Fruit fly (Drosophila melanogaster) whole organism, embryonic: ENCODE results near the gene Gga.
A peak's percentile ranks its signal among the peaks of the same experiment; 100 is the strongest.

Source experiments
- Ada2b ChIP-seq: fragments of 200-800 bp; sonication (Bioruptor generic); IDR thresholded peaks from 2 replicates; pipeline ENCODE4 v1.3.6; 2022; ENCODE audit warnings: missing biosample characterization, missing genetic modification characterization
- Awh ChIP-seq: fragments of 200-800 bp; sonication (Bioruptor generic); IDR thresholded peaks from 2 replicates; pipeline ENCODE4, ENCODE4 v1.3.6; 2022; ENCODE audit warnings: missing biosample characterization, missing genetic modification characterization
- C15 ChIP-seq: fragments of 200-800 bp; sonication (Bioruptor generic); IDR thresholded peaks from 3 replicates; pipeline ENCODE4 v1.3.6; 2022; ENCODE audit warnings: missing biosample characterization, missing genetic modification characterization
- CG10366 ChIP-seq: fragments of 200-800 bp; sonication (Bioruptor generic); IDR thresholded peaks from 2 replicates; pipeline ENCODE4 v1.3.6; 2022; ENCODE audit warnings: missing biosample characterization, missing genetic modification characterization
- CG10543 ChIP-seq: fragments of 200-800 bp; sonication (Bioruptor generic); optimal IDR thresholded peaks from 3 replicates; lab custom pipeline; 2017; ENCODE audit warnings: missing biosample characterization, mild to moderate bottlenecking, missing genetic modification characterization, moderate library complexity
- CG11560 ChIP-seq: fragments of 200-800 bp; sonication (Bioruptor generic); IDR thresholded peaks from 3 replicates; pipeline ENCODE4 v1.3.6; 2022; ENCODE audit warnings: missing biosample characterization, missing genetic modification characterization
- CG11695 ChIP-seq: fragments of 200-800 bp; sonication (Bioruptor generic); IDR thresholded peaks from 3 replicates; pipeline ENCODE4 v1.3.6; 2022; ENCODE audit warnings: missing biosample characterization, missing genetic modification characterization
- CG11723 ChIP-seq: fragments of 200-800 bp; sonication (Bioruptor generic); optimal IDR thresholded peaks from 2 replicates; lab custom pipeline; 2017; ENCODE audit warnings: missing biosample characterization, mild to moderate bottlenecking, missing genetic modification characterization
- CG12071 ChIP-seq: fragments of 200-800 bp; sonication (Bioruptor generic); optimal IDR thresholded peaks from 3 replicates; lab custom pipeline; 2018; ENCODE audit warnings: missing biosample characterization, mild to moderate bottlenecking, missing genetic modification characterization
- CG12155 ChIP-seq: fragments of 200-800 bp; sonication (Bioruptor generic); optimal IDR thresholded peaks from 3 replicates; lab custom pipeline; 2016; ENCODE audit warnings: missing biosample characterization, missing genetic modification characterization
- CG13123 ChIP-seq: fragments of 200-800 bp; sonication (Bioruptor generic); optimal IDR thresholded peaks from 2 replicates; lab custom pipeline; 2016; ENCODE audit warnings: missing biosample characterization, missing genetic modification characterization
- CG18011 ChIP-seq: fragments of 200-800 bp; sonication (Bioruptor generic); optimal IDR thresholded peaks from 2 replicates; lab custom pipeline; 2017; ENCODE audit warnings: missing biosample characterization, missing genetic modification characterization, mild to moderate bottlenecking, moderate library complexity, missing genotype
- CG1832 ChIP-seq: fragments of 200-800 bp; sonication (Bioruptor generic); optimal IDR thresholded peaks from 2 replicates; lab custom pipeline; 2017; ENCODE audit warnings: missing biosample characterization, mild to moderate bottlenecking, missing genetic modification characterization, inconsistent platforms
- CG18764 ChIP-seq: fragments of 200-800 bp; sonication (Bioruptor generic); optimal IDR thresholded peaks from 3 replicates; lab custom pipeline; 2016; ENCODE audit warnings: missing biosample characterization, missing genetic modification characterization
- CG2202 ChIP-seq: fragments of 200-800 bp; sonication (Bioruptor generic); optimal IDR thresholded peaks from 2 replicates; lab custom pipeline; 2018; ENCODE audit warnings: missing biosample characterization, mild to moderate bottlenecking, missing genetic modification characterization
- CG2712 ChIP-seq: fragments of 200-800 bp; optimal IDR thresholded peaks from 3 replicates; lab custom pipeline; 2019; ENCODE audit warnings: missing biosample characterization, mild to moderate bottlenecking, missing genetic modification characterization, moderate library complexity
- CG33213 ChIP-seq: fragments of 200-800 bp; sonication (Bioruptor generic); optimal IDR thresholded peaks from 3 replicates; lab custom pipeline; 2016; ENCODE audit warnings: missing biosample characterization, missing genetic modification characterization
- CG4617 ChIP-seq: fragments of 200-800 bp; sonication (Bioruptor generic); optimal IDR thresholded peaks from 3 replicates; lab custom pipeline; 2016; ENCODE audit warnings: missing biosample characterization, missing genetic modification characterization, borderline replicate concordance
- CG6689 ChIP-seq: fragments of 200-800 bp; sonication (Bioruptor generic); IDR thresholded peaks from 2 replicates; pipeline ENCODE4 v1.3.6; 2022; ENCODE audit warnings: missing biosample characterization, missing genetic modification characterization
- CG6791 ChIP-seq: fragments of 200-800 bp; sonication (Bioruptor generic); IDR thresholded peaks from 3 replicates; pipeline ENCODE4 v1.3.6; 2022; ENCODE audit warnings: missing biosample characterization, missing genetic modification characterization; ENCODE audit not compliant: partially characterized antibody
- CG7745 ChIP-seq: fragments of 200-800 bp; sonication (Bioruptor generic); optimal IDR thresholded peaks from 2 replicates; lab custom pipeline; 2018; ENCODE audit warnings: missing biosample characterization, mild to moderate bottlenecking, missing genetic modification characterization, moderate library complexity
- CG8765 ChIP-seq: fragments of 200-800 bp; sonication (Bioruptor generic); IDR thresholded peaks from 2 replicates; pipeline ENCODE4 v1.3.6; 2022; ENCODE audit warnings: missing biosample characterization, missing genetic modification characterization
- CG9609 ChIP-seq: fragments of 200-800 bp; sonication (Bioruptor generic); optimal IDR thresholded peaks from 3 replicates; lab custom pipeline; 2016; ENCODE audit warnings: missing biosample characterization, missing genetic modification characterization
- CTCF ChIP-seq: fragments of 200-800 bp; sonication (Bioruptor generic); optimal IDR thresholded peaks from 2 replicates; lab custom pipeline; 2017; ENCODE audit warnings: missing biosample characterization, mild to moderate bottlenecking, missing genetic modification characterization, moderate library complexity
- Dfd ChIP-seq, 2 experiments: fragments of >200 bp; optimal IDR thresholded peaks; 2 replicates each; lab custom pipeline; 2017; ENCODE audit warnings: missing biosample characterization in 2 of 2, missing genetic modification characterization in 2 of 2
- E2f1 ChIP-seq: fragments of 200-800 bp; sonication (Bioruptor generic); IDR thresholded peaks from 2 replicates; pipeline ENCODE4 v1.3.6; 2022; ENCODE audit warnings: missing biosample characterization, missing genetic modification characterization
- Gug ChIP-seq: fragments of 200-800 bp; sonication (Bioruptor generic); IDR thresholded peaks from 4 replicates; pipeline ENCODE4 v1.3.6; 2022; ENCODE audit warnings: missing biosample characterization, missing genetic modification characterization
- Hmr ChIP-seq: fragments of 200-800 bp; sonication (Bioruptor generic); optimal IDR thresholded peaks from 3 replicates; lab custom pipeline; 2017; ENCODE audit warnings: mild to moderate bottlenecking, missing biosample characterization, missing genetic modification reagents, missing genetic modification characterization
- Ravus ChIP-seq: fragments of 200-800 bp; sonication (Bioruptor generic); IDR thresholded peaks from 2 replicates; pipeline ENCODE4 v1.3.6; 2022; ENCODE audit warnings: missing biosample characterization, missing genetic modification characterization
- Ssrp ChIP-seq: fragments of 200-800 bp; sonication (Bioruptor generic); optimal IDR thresholded peaks from 2 replicates; lab custom pipeline; 2018; ENCODE audit warnings: missing biosample characterization, mild to moderate bottlenecking, missing genetic modification characterization, moderate library complexity
- Trl ChIP-seq, 3 experiments: fragments of >200 bp in 2 of 3; fragments of 200-800 bp in 1 of 3; sonication (Bioruptor generic) in 1 of 3; optimal IDR thresholded peaks; 2 replicates in 1 of 3; 3 replicates in 2 of 3; lab custom pipeline; 2016 to 2017; ENCODE audit warnings: missing biosample characterization in 1 of 3, missing genetic modification characterization in 1 of 3
- Vsx1 ChIP-seq: fragments of 200-800 bp; sonication (Bioruptor generic); optimal IDR thresholded peaks from 2 replicates; lab custom pipeline; 2017; ENCODE audit warnings: missing biosample characterization, mild to moderate bottlenecking, missing genetic modification characterization, missing genetic modification reagents
- ac ChIP-seq: fragments of 200-800 bp; sonication (Bioruptor generic); optimal IDR thresholded peaks from 3 replicates; lab custom pipeline; 2017; ENCODE audit warnings: missing biosample characterization, mild to moderate bottlenecking, missing genetic modification characterization
- ato ChIP-seq: fragments of 200-800 bp; sonication (Bioruptor generic); IDR thresholded peaks from 2 replicates; pipeline ENCODE4 v1.3.6; 2022; ENCODE audit warnings: missing biosample characterization, missing genetic modification characterization; ENCODE audit not compliant: partially characterized antibody
- cad ChIP-seq: fragments of >200 bp; optimal IDR thresholded peaks from 2 replicates; lab custom pipeline; 2017; ENCODE audit warnings: missing biosample characterization, missing genetic modification characterization
- crc ChIP-seq: fragments of 200-800 bp; sonication (Bioruptor generic); optimal IDR thresholded peaks from 2 replicates; lab custom pipeline; 2016; ENCODE audit warnings: missing biosample characterization, missing genetic modification characterization
- crol ChIP-seq: fragments of 200-800 bp; sonication (Bioruptor generic); IDR thresholded peaks from 2 replicates; pipeline ENCODE4 v1.3.6; 2022; ENCODE audit warnings: missing biosample characterization, missing genetic modification characterization
- eve ChIP-seq, 2 experiments: fragments of >200 bp; optimal IDR thresholded peaks; 2 replicates each; lab custom pipeline; 2017; ENCODE audit warnings: missing biosample characterization in 2 of 2, missing genetic modification characterization in 2 of 2
- fru ChIP-seq: fragments of >200 bp; optimal IDR thresholded peaks from 2 replicates; lab custom pipeline; 2017
- gcm2 ChIP-seq: fragments of 200-800 bp; sonication (Bioruptor generic); optimal IDR thresholded peaks from 2 replicates; lab custom pipeline; 2016; ENCODE audit warnings: missing biosample characterization, missing genetic modification characterization
- hbn ChIP-seq: fragments of 200-800 bp; sonication (Bioruptor generic); IDR thresholded peaks from 2 replicates; pipeline ENCODE4 v1.3.6; 2022; ENCODE audit warnings: missing biosample characterization, missing genetic modification characterization; ENCODE audit not compliant: partially characterized antibody
- inv ChIP-seq: fragments of 200-800 bp; sonication (Bioruptor generic); IDR thresholded peaks from 2 replicates; pipeline ENCODE4 v1.3.6; 2022; ENCODE audit warnings: missing biosample characterization, missing genetic modification characterization; ENCODE audit not compliant: partially characterized antibody
- mirr ChIP-seq: fragments of 200-800 bp; sonication (Bioruptor generic); optimal IDR thresholded peaks from 3 replicates; lab custom pipeline; 2018; ENCODE audit warnings: missing biosample characterization, mild to moderate bottlenecking, missing genetic modification characterization
- mld ChIP-seq: fragments of 200-800 bp; sonication (Bioruptor generic); IDR thresholded peaks from 3 replicates; pipeline ENCODE4 v1.3.6; 2022; ENCODE audit warnings: missing biosample characterization, missing genetic modification characterization; ENCODE audit not compliant: partially characterized antibody
- ranshi ChIP-seq: fragments of 200-800 bp; sonication (Bioruptor generic); IDR thresholded peaks from 2 replicates; pipeline ENCODE4 v1.3.6; 2022; ENCODE audit warnings: missing biosample characterization, missing genetic modification characterization
- slbo ChIP-seq: fragments of 200-800 bp; sonication (Bioruptor generic); IDR thresholded peaks from 2 replicates; pipeline ENCODE4 v1.3.6; 2022; ENCODE audit warnings: missing biosample characterization, missing genetic modification characterization
- stwl ChIP-seq: fragments of 200-800 bp; sonication (Bioruptor generic); optimal IDR thresholded peaks from 3 replicates; lab custom pipeline; 2018; ENCODE audit warnings: missing biosample characterization, mild to moderate bottlenecking, missing genetic modification characterization, moderate library complexity
- tap ChIP-seq: fragments of 200-800 bp; optimal IDR thresholded peaks from 3 replicates; lab custom pipeline; 2019; ENCODE audit warnings: missing biosample characterization, mild to moderate bottlenecking, missing genetic modification characterization, moderate library complexity
- tgo ChIP-seq: fragments of 200-800 bp; sonication (Bioruptor generic); IDR thresholded peaks from 3 replicates; pipeline ENCODE4 v1.3.6; 2022; ENCODE audit warnings: missing biosample characterization, missing genetic modification characterization
- tup ChIP-seq: fragments of 200-800 bp; sonication (Bioruptor generic); optimal IDR thresholded peaks from 2 replicates; lab custom pipeline; 2016; ENCODE audit warnings: missing biosample characterization, mild to moderate bottlenecking, missing genetic modification characterization, moderate library complexity

The Gga gene

DNA sequence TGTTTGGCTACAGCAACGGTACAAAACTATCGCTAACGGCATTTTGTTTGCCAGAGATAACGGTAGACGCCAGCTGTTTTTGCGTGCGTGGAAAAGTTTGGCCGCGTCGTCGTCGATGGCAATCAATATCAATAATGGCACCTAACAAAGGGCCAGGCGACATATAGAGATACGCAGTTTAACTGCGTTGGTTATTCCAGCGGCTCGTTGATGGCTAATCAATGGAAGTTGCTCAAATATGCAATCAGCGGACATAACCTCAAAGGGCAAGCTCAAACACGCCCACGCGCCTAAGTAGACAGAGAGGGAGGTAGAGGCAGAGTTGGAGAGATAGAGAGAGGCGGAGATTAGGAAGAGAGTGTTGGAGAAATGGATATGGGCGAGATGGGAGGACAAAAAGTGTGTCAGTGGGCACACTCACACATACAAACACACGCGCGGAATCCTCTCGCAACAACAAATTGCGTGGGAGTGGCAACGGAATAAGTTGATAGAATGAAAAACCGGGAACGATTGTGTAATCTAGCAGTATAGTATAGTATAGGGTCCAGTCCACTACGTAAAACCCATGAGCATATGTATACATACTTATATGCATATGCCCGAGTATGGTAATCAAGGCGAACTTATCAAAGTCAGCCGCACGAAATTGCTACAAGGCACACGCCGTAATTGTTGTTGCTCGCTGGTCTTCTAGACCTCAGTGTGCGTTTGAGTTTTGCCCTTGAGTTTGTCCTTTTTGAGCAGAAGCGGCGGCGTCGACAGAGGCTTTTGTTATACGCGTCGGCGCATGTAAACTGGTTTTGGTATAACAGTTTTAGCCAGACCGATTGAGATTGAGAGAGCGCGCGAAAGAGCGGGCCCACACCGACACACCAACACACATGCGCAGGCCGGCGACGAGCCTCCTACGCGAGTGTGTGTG is 1.4 kb upstream of the Gga start (continued):
- TF ChIP-seq CG9609 (GFP tag; lab: Kevin White, UChicago) (no peak), CG4617 (GFP tag; lab: Kevin White, UChicago) (no peak), slbo (GFP tag; lab: Robert Waterston, UW) (no peak), CG12155 (GFP tag; lab: Kevin White, UChicago) (no peak), fru (lab: Kevin White, UChicago) (no peak), crol (GFP tag; lab: Robert Waterston, UW) (peak; percentile 63), CG11723 (GFP tag; lab: Kevin White, UChicago) (no peak), Ravus (GFP tag; lab: Robert Waterston, UW) (no peak), C15 (GFP tag; lab: Robert Waterston, UW) (no peak), CG1832 (GFP tag; lab: Kevin White, UChicago) (no peak), CG7745 (tag; lab: Kevin White, UChicago) (no peak), CG8765 (GFP tag; lab: Robert Waterston, UW) (no peak), Gug (GFP tag; lab: Robert Waterston, UW) (no peak), CG2712 (tag; lab: Kevin White, UChicago) (no peak), tup (GFP tag; lab: Kevin White, UChicago) (no peak), crc (GFP tag; lab: Kevin White, UChicago) (no peak), Vsx1 (peak; percentile 69), CG33213 (GFP tag; lab: Kevin White, UChicago) (no peak), Ssrp (tag; lab: Kevin White, UChicago) (no peak), Dfd (GFP tag; optimal IDR thresholded peaks at IDR 0.05; lab: Kevin White, UChicago) (no peak), CG11560 (tag; lab: Robert Waterston, UW) (no peak), CG6791 (GFP tag; lab: Robert Waterston, UW) (no peak), CG18764 (GFP tag; lab: Kevin White, UChicago) (no peak), Hmr (GFP tag; lab: Kevin White, UChicago) (peak; percentile 12), CTCF (GFP tag; lab: Kevin White, UChicago) (no peak), CG18011 (no peak), CG11695 (no peak), CG2202 (tag; lab: Kevin White, UChicago) (no peak), Ada2b (GFP tag; lab: Robert Waterston, UW) (no peak), stwl (tag; lab: Kevin White, UChicago) (no peak), cad (GFP tag; lab: Kevin White, UChicago) (no peak), CG10543 (GFP tag; lab: Kevin White, UChicago) (peak; percentile 14), ranshi (GFP tag; lab: Robert Waterston, UW) (no peak), inv (GFP tag; lab: Robert Waterston, UW) (no peak), Awh (GFP tag; lab: Robert Waterston, UW) (peak; percentile 52), tap (no peak), Trl (optimal IDR thresholded peaks at IDR 0.05; lab: Kevin White, UChicago) (peak; percentile 42 to 64), Trl (GFP tag; optimal IDR thresholded peaks at IDR 0.05; lab: Kevin White, UChicago) (peak; percentile 15), hbn (no peak), E2f1 (GFP tag; lab: Robert Waterston, UW) (no peak), eve (GFP tag; optimal IDR thresholded peaks at IDR 0.05; lab: Kevin White, UChicago) (no peak), ac (GFP tag; lab: Kevin White, UChicago) (no peak), CG6689 (no peak), gcm2 (GFP tag; lab: Kevin White, UChicago) (no peak), mld (GFP tag; lab: Robert Waterston, UW) (no peak), ato (no peak), mirr (GFP tag; lab: Kevin White, UChicago) (peak; percentile 40), CG12071 (GFP tag; lab: Kevin White, UChicago) (no peak), CG10366 (GFP tag; lab: Robert Waterston, UW) (no peak), CG13123 (no peak), tgo (GFP tag; lab: Robert Waterston, UW) (no peak)
